Fruit fly (Drosophila melanogaster) whole organism, embryonic: ENCODE measurements around the gene Mkk4.

Experiments
- Antp ChIP-seq: fragments of 200-800 bp; sonication (Bioruptor generic); optimal IDR thresholded peaks from 3 replicates; lab custom pipeline; 2016; ENCODE audit warnings: missing biosample characterization, missing genetic modification characterization
- Atf-2 ChIP-seq: fragments of 200-800 bp; sonication (Bioruptor generic); optimal IDR thresholded peaks from 2 replicates; lab custom pipeline; 2016; ENCODE audit warnings: missing biosample characterization, missing genetic modification characterization
- CG10366 ChIP-seq: fragments of 200-800 bp; sonication (Bioruptor generic); IDR thresholded peaks from 2 replicates; pipeline ENCODE4 v1.3.6; 2022; ENCODE audit warnings: missing biosample characterization, missing genetic modification characterization
- CG11398 ChIP-seq: fragments of 200-800 bp; sonication (Bioruptor generic); optimal IDR thresholded peaks from 2 replicates; lab custom pipeline; 2016; ENCODE audit warnings: missing biosample characterization, missing genetic modification characterization
- CG12769 ChIP-seq: fragments of 200-800 bp; sonication (Bioruptor generic); optimal IDR thresholded peaks from 2 replicates; lab custom pipeline; 2019; ENCODE audit warnings: missing biosample characterization, mild to moderate bottlenecking, missing genetic modification characterization, moderate library complexity
- CG15479 ChIP-seq: fragments of 200-800 bp; sonication (Bioruptor generic); optimal IDR thresholded peaks from 3 replicates; lab custom pipeline; 2019; ENCODE audit warnings: missing biosample characterization, mild to moderate bottlenecking, missing genetic modification characterization, moderate library complexity
- CG16813 ChIP-seq: fragments of 200-800 bp; sonication (Bioruptor generic); IDR thresholded peaks from 3 replicates; pipeline ENCODE4 v1.3.6; 2022; ENCODE audit warnings: missing biosample characterization, missing genetic modification characterization; ENCODE audit not compliant: partially characterized antibody
- CG1832 ChIP-seq: fragments of 200-800 bp; sonication (Bioruptor generic); optimal IDR thresholded peaks from 2 replicates; lab custom pipeline; 2017; ENCODE audit warnings: missing biosample characterization, mild to moderate bottlenecking, missing genetic modification characterization, inconsistent platforms
- CG2129 ChIP-seq: fragments of 200-800 bp; sonication (Bioruptor generic); IDR thresholded peaks from 2 replicates; pipeline ENCODE4 v1.3.6; 2022; ENCODE audit warnings: missing biosample characterization, missing genetic modification characterization; ENCODE audit not compliant: partially characterized antibody
- CG2875 ChIP-seq: fragments of 200-800 bp; sonication (Bioruptor generic); optimal IDR thresholded peaks from 2 replicates; lab custom pipeline; 2017; ENCODE audit warnings: missing biosample characterization, mild to moderate bottlenecking, missing genetic modification characterization, missing genetic modification reagents
- CG31365 ChIP-seq: fragments of 200-800 bp; sonication (Bioruptor generic); optimal IDR thresholded peaks from 2 replicates; lab custom pipeline; 2018; ENCODE audit warnings: missing biosample characterization, mild to moderate bottlenecking, missing genetic modification characterization
- CG34224 ChIP-seq: fragments of 200-800 bp; sonication (Bioruptor generic); IDR thresholded peaks from 3 replicates; pipeline ENCODE4 v1.3.6; 2022; ENCODE audit warnings: missing biosample characterization, missing genetic modification characterization; ENCODE audit not compliant: partially characterized antibody
- CG3995 ChIP-seq: fragments of 200-800 bp; sonication (Bioruptor generic); optimal IDR thresholded peaks from 3 replicates; lab custom pipeline; 2016; ENCODE audit warnings: missing biosample characterization, missing genetic modification characterization
- CG4282 ChIP-seq: fragments of 200-800 bp; sonication (Bioruptor generic); optimal IDR thresholded peaks from 2 replicates; lab custom pipeline; 2016; ENCODE audit warnings: missing biosample characterization, missing genetic modification characterization
- CG4360 ChIP-seq: fragments of 200-800 bp; sonication (Bioruptor generic); IDR thresholded peaks from 2 replicates; pipeline ENCODE4 v1.3.6; 2022; ENCODE audit warnings: missing biosample characterization, missing genetic modification characterization
- CG43689 ChIP-seq: fragments of 200-800 bp; sonication (Bioruptor generic); IDR thresholded peaks from 2 replicates; pipeline ENCODE4 v1.3.6; 2022; ENCODE audit warnings: missing biosample characterization, missing genetic modification characterization
- CG8089 ChIP-seq: fragments of 200-800 bp; sonication (Bioruptor generic); optimal IDR thresholded peaks from 3 replicates; lab custom pipeline; 2016; ENCODE audit warnings: missing biosample characterization, missing genetic modification characterization
- CG8924 ChIP-seq: fragments of 200-800 bp; optimal IDR thresholded peaks from 3 replicates; lab custom pipeline; 2019; ENCODE audit warnings: missing biosample characterization, mild to moderate bottlenecking, missing genetic modification characterization, moderate library complexity
- CG8944 ChIP-seq: fragments of 200-800 bp; sonication (Bioruptor generic); optimal IDR thresholded peaks from 3 replicates; lab custom pipeline; 2016; ENCODE audit warnings: missing biosample characterization, missing genetic modification characterization
- CTCF ChIP-seq: fragments of 200-800 bp; sonication (Bioruptor generic); optimal IDR thresholded peaks from 2 replicates; lab custom pipeline; 2017; ENCODE audit warnings: missing biosample characterization, mild to moderate bottlenecking, missing genetic modification characterization, moderate library complexity
- Dref ChIP-seq: fragments of 200-800 bp; sonication (Bioruptor generic); IDR thresholded peaks from 2 replicates; pipeline ENCODE4 v1.3.6; 2022; ENCODE audit warnings: missing biosample characterization, missing genetic modification characterization
- Ets65A ChIP-seq: fragments of 200-800 bp; sonication (Bioruptor generic); peaks from one replicate; lab custom pipeline; 2016; ENCODE audit warnings: missing biosample characterization, missing genetic modification characterization
- HLH3B ChIP-seq: fragments of 200-800 bp; sonication (Bioruptor generic); IDR thresholded peaks from 2 replicates; pipeline ENCODE4 v1.3.6; 2022; ENCODE audit warnings: missing biosample characterization, missing genetic modification characterization
- Nf-YB ChIP-seq: fragments of 200-800 bp; sonication (Bioruptor generic); optimal IDR thresholded peaks from 3 replicates; lab custom pipeline; 2019; ENCODE audit warnings: missing biosample characterization, mild to moderate bottlenecking, missing genetic modification characterization, moderate library complexity
- Oli ChIP-seq: fragments of 200-800 bp; sonication (Bioruptor generic); optimal IDR thresholded peaks from 2 replicates; lab custom pipeline; 2018; ENCODE audit warnings: missing biosample characterization, mild to moderate bottlenecking, missing genetic modification characterization, moderate library complexity
- Sry-β ChIP-seq: fragments of 200-800 bp; sonication (Bioruptor generic); optimal IDR thresholded peaks from 2 replicates; lab custom pipeline; 2018; ENCODE audit warnings: missing biosample characterization, mild to moderate bottlenecking, missing genetic modification characterization, moderate library complexity
- Trl ChIP-seq, 3 experiments: fragments of >200 bp in 2 of 3; fragments of 200-800 bp in 1 of 3; sonication (Bioruptor generic) in 1 of 3; optimal IDR thresholded peaks; 2 replicates in 1 of 3; 3 replicates in 2 of 3; lab custom pipeline; 2016 to 2017; ENCODE audit warnings: missing biosample characterization in 1 of 3, missing genetic modification characterization in 1 of 3
- Xrp1 ChIP-seq: fragments of 200-800 bp; sonication (Bioruptor generic); IDR thresholded peaks from 2 replicates; pipeline ENCODE4 v1.3.6; 2022; ENCODE audit warnings: missing biosample characterization, missing genetic modification characterization
- ab ChIP-seq: fragments of 200-800 bp; sonication (Bioruptor generic); optimal IDR thresholded peaks from 2 replicates; lab custom pipeline; 2016; ENCODE audit warnings: missing biosample characterization, missing genetic modification characterization
- abd-A ChIP-seq: fragments of 200-800 bp; sonication (Bioruptor generic); optimal IDR thresholded peaks from 3 replicates; lab custom pipeline; 2019; ENCODE audit warnings: missing biosample characterization, mild to moderate bottlenecking, missing genetic modification characterization, moderate library complexity
- ac ChIP-seq: fragments of 200-800 bp; sonication (Bioruptor generic); optimal IDR thresholded peaks from 3 replicates; lab custom pipeline; 2017; ENCODE audit warnings: missing biosample characterization, mild to moderate bottlenecking, missing genetic modification characterization
- amos ChIP-seq: fragments of 200-800 bp; sonication (Bioruptor generic); IDR thresholded peaks from 2 replicates; pipeline ENCODE4 v1.3.6; 2022; ENCODE audit warnings: missing biosample characterization, missing genetic modification characterization; ENCODE audit not compliant: partially characterized antibody
- bbx ChIP-seq: fragments of 200-800 bp; sonication (Bioruptor generic); IDR thresholded peaks from 2 replicates; pipeline ENCODE4 v1.3.6; 2022; ENCODE audit warnings: missing biosample characterization, missing genetic modification characterization; ENCODE audit not compliant: partially characterized antibody
- chif ChIP-seq, 2 experiments: fragments of 200-800 bp; sonication (Bioruptor generic); optimal IDR thresholded peaks; 3 replicates each; lab custom pipeline; 2016; ENCODE audit warnings: missing biosample characterization in 2 of 2, missing genetic modification characterization in 2 of 2
- gcm2 ChIP-seq: fragments of 200-800 bp; sonication (Bioruptor generic); optimal IDR thresholded peaks from 2 replicates; lab custom pipeline; 2016; ENCODE audit warnings: missing biosample characterization, missing genetic modification characterization
- grau ChIP-seq: fragments of 200-800 bp; optimal IDR thresholded peaks from 3 replicates; lab custom pipeline; 2019; ENCODE audit warnings: missing biosample characterization, mild to moderate bottlenecking, missing genetic modification characterization, moderate library complexity
- nau ChIP-seq: fragments of 200-800 bp; sonication (Bioruptor generic); optimal IDR thresholded peaks from 3 replicates; lab custom pipeline; 2017; ENCODE audit warnings: missing biosample characterization, mild to moderate bottlenecking, missing genetic modification characterization, missing genetic modification reagents
- sens-2 ChIP-seq: fragments of 200-800 bp; sonication (Bioruptor generic); IDR thresholded peaks from 2 replicates; pipeline ENCODE4 v1.3.6; 2022; ENCODE audit warnings: missing biosample characterization, missing genetic modification characterization
- tll ChIP-seq, 2 experiments: fragments of 200-800 bp in 1 of 2; fragments of >200 bp in 1 of 2; sonication (Bioruptor generic) in 1 of 2; optimal IDR thresholded peaks; 2 replicates each; lab custom pipeline; 2017 to 2019; ENCODE audit warnings: missing biosample characterization in 2 of 2, missing genetic modification characterization in 2 of 2, mild to moderate bottlenecking in 1 of 2, moderate library complexity in 1 of 2
- tna ChIP-seq: fragments of 200-800 bp; sonication (Bioruptor generic); IDR thresholded peaks from 2 replicates; pipeline ENCODE4 v1.3.6; 2022; ENCODE audit warnings: missing biosample characterization, missing genetic modification characterization; ENCODE audit not compliant: partially characterized antibody
- vfl ChIP-seq: fragments of 200-800 bp; sonication (Bioruptor generic); optimal IDR thresholded peaks from 2 replicates; lab custom pipeline; 2016; ENCODE audit warnings: missing biosample characterization, missing genetic modification characterization
- z ChIP-seq: fragments of 200-800 bp; sonication (Bioruptor generic); IDR thresholded peaks from 3 replicates; pipeline ENCODE4 v1.3.6; 2022; ENCODE audit warnings: missing biosample characterization, missing genetic modification characterization
- zen ChIP-seq: fragments of 200-800 bp; sonication (Bioruptor generic); optimal IDR thresholded peaks from 3 replicates; lab custom pipeline; 2018; ENCODE audit warnings: missing biosample characterization, mild to moderate bottlenecking, missing genetic modification characterization, moderate library complexity

The Mkk4 gene

DNA sequence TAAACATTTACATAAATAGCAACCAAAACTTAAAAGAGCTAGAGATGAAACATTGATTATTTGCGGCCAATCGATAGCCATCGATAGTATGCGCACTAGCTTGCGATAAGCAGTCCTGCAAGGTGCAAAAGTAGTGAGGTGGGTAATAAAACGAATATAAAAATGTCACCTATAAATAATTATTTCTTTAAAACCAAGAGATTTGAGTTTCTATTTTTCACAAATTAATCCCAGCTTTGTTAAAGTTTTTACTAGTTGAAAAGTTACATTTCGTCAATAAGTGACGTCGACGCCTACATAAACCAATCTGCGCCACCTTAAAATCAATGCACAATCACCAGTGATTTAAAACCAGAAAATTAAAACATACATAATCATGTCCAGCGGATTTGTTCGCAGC, at the start of gene Mkk4, which contains the start of gene SLIRP2 (continued):
- TF ChIP-seq CG12769 (tag; lab: Kevin White, UChicago) (peak; percentile 97), Sry-β (peak; percentile 75), ac (peak; percentile 96), grau (peak; percentile 98), CG2129 (peak; percentile 77), vfl (GFP tag; lab: Kevin White, UChicago) (peak; percentile 99), CTCF (GFP tag; lab: Kevin White, UChicago) (peak; percentile 75), CG8924 (tag; lab: Kevin White, UChicago) (peak; percentile 99), amos (GFP tag; lab: Robert Waterston, UW) (peak; percentile 92), CG43689 (peak; percentile 97), Oli (tag; lab: Kevin White, UChicago) (peak; percentile 99), CG8944 (peak; percentile 99), CG34224 (GFP tag; lab: Robert Waterston, UW) (peak; percentile 74), Atf-2 (peak; percentile 99), nau (GFP tag; lab: Kevin White, UChicago) (peak; percentile 96), CG2875 (GFP tag; lab: Kevin White, UChicago) (peak; percentile 98), CG11398 (GFP tag; lab: Kevin White, UChicago) (peak; percentile 98), sens-2 (GFP tag; lab: Robert Waterston, UW) (peak; percentile 99), CG31365 (tag; lab: Kevin White, UChicago) (peak; percentile 89), Xrp1 (peak; percentile 99), CG10366 (GFP tag; lab: Robert Waterston, UW) (peak; percentile 99), gcm2 (peak; percentile 97), CG4282 (GFP tag; lab: Kevin White, UChicago) (peak; percentile 96), CG3995 (GFP tag; lab: Kevin White, UChicago) (peak; percentile 89), Dref (GFP tag; lab: Robert Waterston, UW) (peak; percentile 87), chif (GFP tag; optimal IDR thresholded peaks at IDR 0.05; lab: Kevin White, UChicago) (peak; percentile 99), ab (GFP tag; lab: Kevin White, UChicago) (peak; percentile 97), tna (GFP tag; lab: Robert Waterston, UW) (peak; percentile 83)

DNA sequence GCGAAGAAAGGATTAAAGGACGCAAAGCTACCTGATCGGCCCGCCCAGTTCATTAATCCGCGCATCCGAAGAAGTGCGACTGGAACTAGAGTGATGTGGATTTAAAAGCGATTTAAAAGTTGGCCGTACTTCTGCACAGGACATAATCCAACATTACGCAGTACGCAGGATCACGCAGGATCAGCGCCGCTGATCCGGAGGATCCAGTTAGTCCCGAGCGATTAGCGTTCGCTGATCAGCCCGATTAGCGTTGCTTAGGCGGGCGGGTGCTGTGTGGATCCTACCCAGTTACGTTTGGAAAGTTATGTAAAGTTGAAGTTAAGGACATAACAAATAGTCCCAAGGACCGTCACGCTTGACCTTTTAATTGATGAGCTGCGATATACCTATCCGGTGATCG, 48.6 kb upstream of the Mkk4 start:
- TF ChIP-seq zen (tag; lab: Kevin White, UChicago) (peak; percentile 76), HLH3B (GFP tag; lab: Robert Waterston, UW) (no peak), abd-A (no peak), Ets65A (GFP tag; lab: Kevin White, UChicago) (no peak), CG15479 (GFP tag; lab: Kevin White, UChicago) (peak; percentile 88), tll (GFP tag; optimal IDR thresholded peaks at IDR 0.05; lab: Kevin White, UChicago) (peak in 1 of 2 experiments; percentile 93)

DNA sequence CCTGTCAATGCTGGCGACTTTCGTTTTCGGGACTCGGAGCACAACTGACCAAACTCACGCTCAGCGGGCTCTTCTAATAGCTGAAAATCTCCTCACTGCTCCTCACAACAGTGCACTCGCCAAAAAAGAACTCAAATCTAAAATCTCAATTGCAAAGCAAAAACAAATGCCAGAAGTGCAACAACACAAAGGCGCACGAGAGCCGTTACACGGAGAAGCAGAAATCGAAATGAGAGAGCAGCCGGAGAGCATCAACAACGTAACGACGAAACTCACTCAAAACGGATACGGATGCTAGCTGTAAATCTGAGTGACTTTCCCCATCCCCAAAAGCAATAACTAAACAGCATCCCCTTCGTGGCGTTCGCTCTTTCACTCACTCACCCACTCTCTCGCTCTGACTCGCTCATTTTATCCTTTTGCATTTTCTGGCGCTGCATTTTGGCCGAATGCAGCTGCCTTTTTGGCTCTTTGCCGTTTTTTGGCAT, 47.2 kb upstream of the Mkk4 start, which contains the start of gene hb:
hb (minus strand) TSS at position 51 of the 488 bp plus-strand sequence.
- TF ChIP-seq Antp (GFP tag; lab: Kevin White, UChicago) (no peak), bbx (GFP tag; lab: Robert Waterston, UW) (0 out of 2 replicates have a peak, but pooled peaks have one; percentile 30), CG1832 (peak; percentile 20), CG4360 (GFP tag; lab: Robert Waterston, UW) (peak; percentile 70; the same call in 1 of the 2 replicates), CG16813 (GFP tag; lab: Robert Waterston, UW) (peak; percentile 27; the same call in 1 of the 3 replicates), Nf-YB (GFP tag; lab: Kevin White, UChicago) (peak; percentile 4), z (GFP tag; lab: Robert Waterston, UW) (peak; percentile 97), CG3995 (GFP tag; lab: Kevin White, UChicago) (no peak), Trl (optimal IDR thresholded peaks at IDR 0.05; lab: Kevin White, UChicago) (peak; percentile 45 to 81), Trl (GFP tag; optimal IDR thresholded peaks at IDR 0.05; lab: Kevin White, UChicago) (no peak), CG8089 (no peak)
